Worm (Caenorhabditis elegans) whole organism, L1 larva: ENCODE measurements around the gene F52B10.3.

Experiments used
- Y116A8C.19 ChIP-seq: sonication (generic microtip); optimal IDR thresholded peaks from 2 replicates; lab custom pipeline; 2016; ENCODE audit warnings: missing compliant biosample characterization, missing genetic modification characterization, borderline replicate concordance
- ceh-82 ChIP-seq, 3 experiments: fragments of 150-350 bp in 1 of 3; sonication (generic microtip) in 2 of 3; optimal IDR thresholded peaks; 2 replicates each; lab custom pipeline; 2014 to 2017; ENCODE audit warnings: missing biosample characterization in 3 of 3, missing genetic modification characterization in 3 of 3
- nhr-85 ChIP-seq: sonication (generic microtip); peaks from one replicate; lab custom pipeline; 2016; ENCODE audit warnings: missing genetic modification characterization, inconsistent platforms, missing compliant biosample characterization
- sptf-1 ChIP-seq: fragments of 150-350 bp; optimal IDR thresholded peaks from 2 replicates; lab custom pipeline; 2014; ENCODE audit warnings: missing biosample characterization, missing genetic modification characterization
- unc-130 ChIP-seq: fragments of 150-350 bp; optimal IDR thresholded peaks from 2 replicates; lab custom pipeline; 2017; ENCODE audit warnings: missing biosample characterization, missing genetic modification characterization, inconsistent platforms
- unc-86 ChIP-seq: sonication (generic microtip); optimal IDR thresholded peaks from 2 replicates; lab custom pipeline; 2016; ENCODE audit warnings: missing genetic modification characterization, missing compliant biosample characterization
- zip-4 ChIP-seq: fragments of 200-800 bp; sonication (Bioruptor generic); optimal IDR thresholded peaks from 2 replicates; lab custom pipeline; 2018; ENCODE audit warnings: mild to moderate bottlenecking, missing genetic modification characterization, moderate library complexity, missing compliant biosample characterization

DNA sequence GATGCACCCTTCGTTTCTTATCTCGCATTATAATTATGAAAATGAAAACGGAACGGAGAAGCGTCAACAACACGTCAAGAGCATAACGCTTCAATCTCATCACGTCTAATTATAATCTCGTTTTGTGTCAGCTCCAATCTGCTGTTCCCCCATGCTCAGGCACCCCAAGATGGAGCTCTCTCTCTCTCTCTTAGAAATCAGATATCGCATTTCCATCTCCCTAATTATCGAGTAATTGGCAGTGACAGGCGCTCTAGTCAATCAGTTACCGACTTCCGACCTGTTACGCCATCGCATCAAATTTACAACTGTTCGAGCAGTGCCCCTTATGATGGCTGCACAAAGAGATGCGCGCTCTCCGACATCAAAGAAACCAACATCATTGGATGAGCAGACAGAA lies 22.3 kb upstream of the F52B10.3 start:
- TF ChIP-seq ceh-82 (tag; optimal IDR thresholded peaks at IDR 0.05; lab: Kevin White, UChicago) (no peak), unc-130 (tag; lab: Kevin White, UChicago) (no peak), unc-86 (tag; lab: Kevin White, UChicago) (no peak), Y116A8C.19 (tag; lab: Kevin White, UChicago) (no peak), sptf-1 (tag; lab: Kevin White, UChicago) (no peak), nhr-85 (tag; lab: Kevin White, UChicago) (no peak), zip-4 (GFP tag; lab: Kevin White, UChicago) (no peak)
